Worm (Caenorhabditis elegans) whole organism, L1 larva: ENCODE measurements around the gene F56D5.2.

Experiments
- ama-1 ChIP-seq: fragments of 150-350 bp; optimal IDR thresholded peaks from 2 replicates; lab custom pipeline; 2014
- ces-1 ChIP-seq: fragments of 150-350 bp; optimal IDR thresholded peaks from 2 replicates; lab custom pipeline; 2014; ENCODE audit warnings: missing biosample characterization, missing genetic modification reagents, missing genetic modification characterization
- dpl-1 ChIP-seq, 3 experiments: fragments of 150-350 bp in 2 of 3; sonication (generic microtip) in 1 of 3; optimal IDR thresholded peaks; 2 replicates each; lab custom pipeline; 2014 to 2017; ENCODE audit warnings: missing biosample characterization in 3 of 3, missing genetic modification characterization in 3 of 3, missing genetic modification reagents in 3 of 3
- jun-1 ChIP-seq: fragments of 150-350 bp; optimal IDR thresholded peaks from 2 replicates; lab custom pipeline; 2014; ENCODE audit warnings: missing biosample characterization, missing genetic modification reagents, missing genetic modification characterization
- lin-39 ChIP-seq: fragments of 150-350 bp; optimal IDR thresholded peaks from 2 replicates; lab custom pipeline; 2014; ENCODE audit warnings: missing biosample characterization, missing genetic modification reagents, missing genetic modification characterization
- mep-1 ChIP-seq: fragments of 150-350 bp; optimal IDR thresholded peaks from 2 replicates; lab custom pipeline; 2014; ENCODE audit warnings: missing biosample characterization, missing genetic modification characterization
- pax-3 ChIP-seq: fragments of 200-800 bp; sonication (Bioruptor generic); optimal IDR thresholded peaks from 2 replicates; lab custom pipeline; 2018; ENCODE audit warnings: mild to moderate bottlenecking, missing genetic modification characterization, moderate library complexity, missing compliant biosample characterization
- sptf-1 ChIP-seq: fragments of 150-350 bp; optimal IDR thresholded peaks from 2 replicates; lab custom pipeline; 2014; ENCODE audit warnings: missing biosample characterization, missing genetic modification characterization
- unc-62 ChIP-seq: fragments of 150-350 bp; optimal IDR thresholded peaks from 2 replicates; lab custom pipeline; 2014; ENCODE audit warnings: missing biosample characterization, missing genetic modification reagents, missing genetic modification characterization

- TF ChIP-seq unc-62 (GFP tag; lab: Kevin White, UChicago) (no peak), jun-1 (tag; lab: Kevin White, UChicago) (no peak), ama-1 (lab: Kevin White, UChicago) (no peak), lin-39 (tag; lab: Kevin White, UChicago) (no peak), pax-3 (tag; lab: Kevin White, UChicago) (no peak), dpl-1 (GFP tag; optimal IDR thresholded peaks at IDR 0.05; lab: Kevin White, UChicago) (no peak), mep-1 (no peak), ces-1 (GFP tag; lab: Kevin White, UChicago) (no peak), sptf-1 (tag; lab: Kevin White, UChicago) (no peak)
Observed at ce11 chrIV:9441391-9441790, 43.0 kb upstream of the F56D5.2 start.
